Worm (Caenorhabditis elegans): ENCODE measurements around the gene smrd-1.
A peak's percentile ranks its signal among the peaks of the same experiment; 100 is the strongest.

smrd-1 gene

DNA sequence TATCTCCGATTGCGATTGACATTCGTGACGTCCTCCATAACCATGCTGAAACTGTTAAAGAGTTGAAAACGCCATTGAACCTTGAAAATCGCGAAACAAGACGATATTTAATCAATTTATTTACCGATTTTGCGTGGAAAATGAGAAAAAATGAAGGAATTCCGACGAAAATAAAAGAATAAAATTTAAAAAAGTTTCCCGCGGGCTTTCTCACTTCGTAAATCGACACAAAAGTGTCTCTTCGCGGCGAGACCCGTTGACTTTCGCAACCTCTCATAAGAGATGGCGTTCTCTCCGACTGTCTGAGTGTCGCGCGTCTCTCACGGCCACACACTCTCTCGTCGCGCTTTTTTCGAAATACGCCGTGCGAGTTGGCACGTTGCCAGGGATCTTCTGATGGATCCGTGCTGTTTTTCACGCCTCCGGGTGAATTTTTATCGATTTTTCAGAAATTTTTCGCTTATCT, 28.6 kb downstream of the smrd-1 start, which contains the start of gene hat-1:
hat-1 (minus strand) TSS at position 51 of the 466 bp plus-strand sequence.
- TF ChIP-seq unc-42 (tag; optimal IDR thresholded peaks at IDR 0.05) = peak; percentile 66
- TF ChIP-seq ets-4 (tag; optimal IDR thresholded peaks at IDR 0.05) = peak; percentile 8
- no peak for TF ChIP-seq sox-2 (GFP tag; IDR thresholded peaks at IDR 0.05)
- TF ChIP-seq nfya-1 (tag; optimal IDR thresholded peaks at IDR 0.05) = peak; percentile 80
- no peak for TF ChIP-seq ceh-19 (GFP tag; optimal IDR thresholded peaks at IDR 0.05)
- TF ChIP-seq tbx-2 (tag; optimal IDR thresholded peaks at IDR 0.05) = peak; percentile 57
- no peak for TF ChIP-seq fkh-10 (GFP tag; optimal IDR thresholded peaks at IDR 0.05)
- no peak for TF ChIP-seq ceh-45 (GFP tag; IDR thresholded peaks at IDR 0.05)
- peak; percentile 26 for TF ChIP-seq rnt-1 (tag; optimal IDR thresholded peaks at IDR 0.05)
- no peak for TF ChIP-seq fkh-6 (tag; optimal IDR thresholded peaks at IDR 0.05)
- no peak for TF ChIP-seq ceh-2 (tag; optimal IDR thresholded peaks at IDR 0.05)
- no peak for TF ChIP-seq ahr-1 (tag; optimal IDR thresholded peaks at IDR 0.05)
- no peak for TF ChIP-seq ref-2 (tag; optimal IDR thresholded peaks at IDR 0.05)
- peak; percentile 68 for TF ChIP-seq ceh-18 (tag; optimal IDR thresholded peaks at IDR 0.05)
- no peak for TF ChIP-seq ztf-16 (tag; optimal IDR thresholded peaks at IDR 0.05)
- TF ChIP-seq unc-55 (GFP tag; optimal IDR thresholded peaks at IDR 0.05) = peak; percentile 55
- TF ChIP-seq elt-4 (tag; optimal IDR thresholded peaks at IDR 0.05) = no peak
- TF ChIP-seq pax-1 (tag; optimal IDR thresholded peaks at IDR 0.05) = peak; percentile 75
- TF ChIP-seq ceh-30 (tag; optimal IDR thresholded peaks at IDR 0.05) = peak; percentile 17
- peak; percentile 66 for TF ChIP-seq dve-1 (tag; optimal IDR thresholded peaks at IDR 0.05)
- peak; percentile 4 for TF ChIP-seq hlh-30 (tag; optimal IDR thresholded peaks at IDR 0.05; ENCODE audit: insufficient read depth)
- TF ChIP-seq sox-4 (tag; optimal IDR thresholded peaks at IDR 0.05) = no peak
- TF ChIP-seq ceh-31 (tag; optimal IDR thresholded peaks at IDR 0.05) = peak; percentile 66
- no peak for TF ChIP-seq pha-2 (tag; optimal IDR thresholded peaks at IDR 0.05)
- no peak for TF ChIP-seq sdc-2 (tag; optimal IDR thresholded peaks at IDR 0.05)
- TF ChIP-seq ttx-3 (tag; optimal IDR thresholded peaks at IDR 0.05) = no peak
- TF ChIP-seq ceh-34 (tag; optimal IDR thresholded peaks at IDR 0.05) = peak; percentile 45
- no peak for TF ChIP-seq mec-3 (tag; optimal IDR thresholded peaks at IDR 0.05; ENCODE audit: borderline replicate concordance)
- TF ChIP-seq ceh-24 (tag; optimal IDR thresholded peaks at IDR 0.05) = no peak
- peak; percentile 36 for TF ChIP-seq Y22D7AL.16 (tag; optimal IDR thresholded peaks at IDR 0.05)
- no peak for TF ChIP-seq lin-11 (tag; optimal IDR thresholded peaks at IDR 0.05)
- no peak for TF ChIP-seq npax-4 (tag; optimal IDR thresholded peaks at IDR 0.05)
- no peak for TF ChIP-seq madf-2 (tag; optimal IDR thresholded peaks at IDR 0.05)
- TF ChIP-seq ceh-6 (GFP tag; optimal IDR thresholded peaks at IDR 0.05) = no peak

DNA sequence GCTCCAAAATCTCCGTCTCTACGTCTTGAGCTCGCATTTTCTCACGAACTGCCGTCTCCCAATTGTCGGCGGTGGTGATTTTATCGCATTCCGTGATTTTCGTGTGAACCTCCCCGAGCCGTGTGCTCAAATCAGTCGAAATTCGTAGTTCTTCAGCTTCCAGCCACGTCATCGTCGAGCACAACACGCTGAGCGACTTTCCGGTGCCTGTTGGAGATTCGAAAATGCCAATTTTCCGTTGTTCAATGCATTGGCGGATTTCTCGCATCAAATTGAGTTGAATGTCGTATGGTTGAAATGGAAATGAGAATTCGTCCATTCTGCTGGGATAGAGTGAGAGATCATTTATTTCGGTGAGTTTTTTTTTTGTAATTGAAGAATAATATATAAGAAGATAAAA, 30.9 kb downstream of the smrd-1 start, which contains the start of the genes M03C11.3 and chl-1:
M03C11.3 (plus strand) TSS at position 153 of the 400 bp plus-strand sequence.
chl-1 (minus strand) TSS at position 323 of the 400 bp plus-strand sequence.
- TF ChIP-seq ama-1 (optimal IDR thresholded peaks at IDR 0.05) (no peak), zip-5 (tag; optimal IDR thresholded peaks at IDR 0.05) (no peak), pag-3 (tag; optimal IDR thresholded peaks at IDR 0.05; ENCODE audit: borderline replicate concordance) (no peak), gmeb-2 (tag; optimal IDR thresholded peaks at IDR 0.05) (no peak), pros-1 (tag; optimal IDR thresholded peaks at IDR 0.05) (no peak), dve-1 (tag; optimal IDR thresholded peaks at IDR 0.05) (no peak), ceh-19 (GFP tag; optimal IDR thresholded peaks at IDR 0.05) (no peak), pha-2 (tag; optimal IDR thresholded peaks at IDR 0.05) (no peak), tbx-7 (tag; optimal IDR thresholded peaks at IDR 0.05) (no peak), rnt-1 (tag; optimal IDR thresholded peaks at IDR 0.05) (no peak), C38D4.7 (GFP tag; optimal IDR thresholded peaks at IDR 0.05) (no peak), ceh-24 (tag; optimal IDR thresholded peaks at IDR 0.05) (no peak), ceh-22 (tag; optimal IDR thresholded peaks at IDR 0.05) (no peak), sox-2 (GFP tag; IDR thresholded peaks at IDR 0.05) (no peak), pqm-1 (tag; optimal IDR thresholded peaks at IDR 0.05) (no peak), ceh-6 (GFP tag; optimal IDR thresholded peaks at IDR 0.05) (no peak), unc-3 (GFP tag; conservative IDR thresholded peaks at IDR 0.05) (no peak), unc-3 (tag; optimal IDR thresholded peaks at IDR 0.05) (no peak), ztf-16 (tag; optimal IDR thresholded peaks at IDR 0.05) (no peak)
